Fruit fly (Drosophila melanogaster): ENCODE data around the gene BI-1.

The BI-1 gene

DNA sequence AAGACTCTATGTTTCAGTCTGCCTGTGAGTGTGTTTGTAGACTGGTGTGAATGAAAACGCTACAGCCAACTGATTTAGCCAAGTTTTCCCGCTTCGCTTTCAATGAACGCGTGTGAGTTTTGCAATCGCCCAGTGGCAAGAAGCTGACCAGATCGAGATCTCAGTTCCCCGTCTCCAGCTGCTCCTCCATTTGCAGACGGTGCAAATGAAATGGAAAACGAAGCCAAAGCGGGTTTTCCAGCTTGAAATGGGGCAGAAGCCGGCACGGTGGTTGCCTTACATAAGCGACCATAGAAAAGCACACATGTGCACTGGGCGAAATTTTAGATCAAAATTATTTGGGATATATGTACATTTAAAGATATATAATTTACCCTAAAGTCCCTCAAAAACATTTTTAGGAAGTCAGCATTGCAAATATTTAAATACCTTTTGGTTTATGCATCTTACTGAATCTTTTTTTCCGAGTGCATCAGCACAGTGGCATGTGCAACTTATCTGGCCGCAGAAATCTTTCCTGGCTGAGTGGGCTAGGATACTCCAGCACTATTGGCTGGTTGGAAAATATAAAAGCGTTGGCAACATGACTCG lies 10.3 kb upstream of the BI-1 start, which contains the start of gene CG43059 (continued):
- no peak for TF ChIP-seq prd (optimal IDR thresholded peaks at IDR 0.05)
- peak; percentile 29; the same call in 1 of the 3 replicates for TF ChIP-seq prd (GFP tag; IDR thresholded peaks at IDR 0.05)
- no peak for TF ChIP-seq CG15073 (GFP tag; optimal IDR thresholded peaks at IDR 0.05)
- TF ChIP-seq Rfx (GFP tag; IDR thresholded peaks at IDR 0.05): no peak
- TF ChIP-seq NFAT (GFP tag; IDR thresholded peaks at IDR 0.05): no peak
- TF ChIP-seq CG1529 (GFP tag; optimal IDR thresholded peaks at IDR 0.05): no peak
- no peak for TF ChIP-seq trh (GFP tag; optimal IDR thresholded peaks at IDR 0.05)
- TF ChIP-seq ATbp (GFP tag; optimal IDR thresholded peaks at IDR 0.05): no peak
- no peak for TF ChIP-seq jing (GFP tag; optimal IDR thresholded peaks at IDR 0.05)
- no peak for TF ChIP-seq CG4404 (GFP tag; IDR thresholded peaks at IDR 0.05)
- no peak for TF ChIP-seq maf-S (GFP tag; optimal IDR thresholded peaks at IDR 0.05)
- no peak for TF ChIP-seq kay (GFP tag; optimal IDR thresholded peaks at IDR 0.05)
- TF ChIP-seq CG16813 (GFP tag; IDR thresholded peaks at IDR 0.05; ENCODE audit: partially characterized antibody): no peak
- no peak for TF ChIP-seq Ets97D (GFP tag; optimal IDR thresholded peaks at IDR 0.05)
- no peak for TF ChIP-seq CG12659 (GFP tag; optimal IDR thresholded peaks at IDR 0.05)
- TF ChIP-seq Camta (GFP tag; optimal IDR thresholded peaks at IDR 0.05): no peak
- no peak for TF ChIP-seq Hey (tag; optimal IDR thresholded peaks at IDR 0.05)
- no peak for TF ChIP-seq CG10565 (GFP tag; optimal IDR thresholded peaks at IDR 0.05)
- TF ChIP-seq MTF-1 (GFP tag; optimal IDR thresholded peaks at IDR 0.05; ENCODE audit: borderline replicate concordance): no peak
- TF ChIP-seq Hr78 (GFP tag; optimal IDR thresholded peaks at IDR 0.05): no peak
- no peak for TF ChIP-seq HmgZ (tag; optimal IDR thresholded peaks at IDR 0.05)
- TF ChIP-seq gcm (GFP tag; optimal IDR thresholded peaks at IDR 0.05): no peak
- peak; percentile 8 for TF ChIP-seq dmrt99B (tag; optimal IDR thresholded peaks at IDR 0.05)
- TF ChIP-seq CG9437 (GFP tag; optimal IDR thresholded peaks at IDR 0.05): no peak
- no peak for TF ChIP-seq CrebB (tag; optimal IDR thresholded peaks at IDR 0.05)
- no peak for TF ChIP-seq CG8944 (GFP tag; optimal IDR thresholded peaks at IDR 0.05)
- no peak for TF ChIP-seq Hsf (GFP tag; optimal IDR thresholded peaks at IDR 0.05)
- TF ChIP-seq CG18476 (GFP tag; optimal IDR thresholded peaks at IDR 0.05): no peak
- TF ChIP-seq org-1 (GFP tag; optimal IDR thresholded peaks at IDR 0.05): no peak
- TF ChIP-seq br (optimal IDR thresholded peaks at IDR 0.05): no peak
- no peak for TF ChIP-seq CG7839 (tag; optimal IDR thresholded peaks at IDR 0.05)
- no peak for TF ChIP-seq ash1 (GFP tag; optimal IDR thresholded peaks at IDR 0.05)
- no peak for TF ChIP-seq pho (GFP tag; optimal IDR thresholded peaks at IDR 0.05)
- TF ChIP-seq CG3281 (GFP tag; optimal IDR thresholded peaks at IDR 0.05): no peak
- TF ChIP-seq gt (GFP tag; IDR thresholded peaks at IDR 0.05): no peak
- TF ChIP-seq CG11398 (GFP tag; optimal IDR thresholded peaks at IDR 0.05): no peak
- TF ChIP-seq crc (GFP tag; optimal IDR thresholded peaks at IDR 0.05): no peak
- no peak for TF ChIP-seq ham (GFP tag; IDR thresholded peaks at IDR 0.05)
- no peak for TF ChIP-seq CG2875 (GFP tag; optimal IDR thresholded peaks at IDR 0.05)
- no peak for TF ChIP-seq slou (GFP tag; optimal IDR thresholded peaks at IDR 0.05)
- no peak for TF ChIP-seq CG17361 (GFP tag; IDR thresholded peaks at IDR 0.05)

dm6 chr3L:8315141-8315816 lies 6.5 kb upstream of the BI-1 start, which contains the start of gene Cpsf6:
Cpsf6 (minus strand) TSS chr3L:8315502.
- TF ChIP-seq fd96Cb (tag; optimal IDR thresholded peaks at IDR 0.05): peak; percentile 52
- no peak; the same call in 1 of the 2 replicates for TF ChIP-seq Scr (GFP tag; IDR thresholded peaks at IDR 0.05; ENCODE audit: partially characterized antibody)
- peak; percentile 98 for TF ChIP-seq phol (tag; optimal IDR thresholded peaks at IDR 0.05)
- no peak for TF ChIP-seq hkb (optimal IDR thresholded peaks at IDR 0.05)
- peak; percentile 48 for TF ChIP-seq hkb (GFP tag; IDR thresholded peaks at IDR 0.05)
- TF ChIP-seq zfh2 (GFP tag; optimal IDR thresholded peaks at IDR 0.05): peak; percentile 33
- peak; percentile 37 for TF ChIP-seq Atf3 (GFP tag; optimal IDR thresholded peaks at IDR 0.05)
- peak; percentile 58 for TF ChIP-seq sob (GFP tag; IDR thresholded peaks at IDR 0.05)
- peak; percentile 20; the same call in 1 of the 2 replicates for TF ChIP-seq E2f1 (GFP tag; IDR thresholded peaks at IDR 0.05)
- peak; percentile 20 for TF ChIP-seq tio (GFP tag; optimal IDR thresholded peaks at IDR 0.05)
- TF ChIP-seq CG1647 (GFP tag; optimal IDR thresholded peaks at IDR 0.05): no peak
- peak; percentile 70 for TF ChIP-seq CG30403 (GFP tag; optimal IDR thresholded peaks at IDR 0.05)
- no peak for TF ChIP-seq jing (GFP tag; optimal IDR thresholded peaks at IDR 0.05)
